Worm (Caenorhabditis elegans) whole organism, late embryonic: Measurements from ENCODE around the gene sre-11.
"Not testable (repeated sequence)": the region's sequence is repeated elsewhere in the genome, so short reads cannot be mapped to it uniquely, and the experiment has no call there.

ENCODE experiments used
- F13H6.1 ChIP-seq: sonication (generic microtip); optimal IDR thresholded peaks from 2 replicates; lab custom pipeline; 2016; ENCODE audit warnings: missing genetic modification characterization, missing compliant biosample characterization
- Y22D7AL.16 ChIP-seq: sonication (generic microtip); optimal IDR thresholded peaks from 2 replicates; lab custom pipeline; 2016; ENCODE audit warnings: missing genetic modification characterization, missing compliant biosample characterization
- ama-1 ChIP-seq: fragments of 150-350 bp; optimal IDR thresholded peaks from 2 replicates; lab custom pipeline; 2014
- ceh-19 ChIP-seq: fragments of 200-800 bp; sonication (Bioruptor generic); optimal IDR thresholded peaks from 2 replicates; lab custom pipeline; 2018; ENCODE audit warnings: mild to moderate bottlenecking, missing genetic modification characterization, missing compliant biosample characterization
- ceh-24 ChIP-seq: sonication (generic microtip); optimal IDR thresholded peaks from 2 replicates; lab custom pipeline; 2016; ENCODE audit warnings: mild to moderate bottlenecking, missing genetic modification characterization, missing compliant biosample characterization
- ceh-30 ChIP-seq: fragments of 150-350 bp; optimal IDR thresholded peaks from 2 replicates; lab custom pipeline; 2014; ENCODE audit warnings: missing biosample characterization, missing genetic modification characterization
- ceh-48 ChIP-seq: sonication (generic microtip); optimal IDR thresholded peaks from 2 replicates; lab custom pipeline; 2016; ENCODE audit warnings: missing genetic modification characterization, inconsistent platforms, missing compliant biosample characterization
- ceh-6 ChIP-seq: fragments of 200-800 bp; sonication (Bioruptor generic); optimal IDR thresholded peaks from 2 replicates; lab custom pipeline; 2018; ENCODE audit warnings: mild to moderate bottlenecking, missing genetic modification characterization, missing compliant biosample characterization
- che-1 ChIP-seq: sonication (generic microtip); optimal IDR thresholded peaks from 2 replicates; lab custom pipeline; 2016; ENCODE audit warnings: mild to moderate bottlenecking, missing genetic modification characterization, missing compliant biosample characterization
- elt-2 ChIP-seq: sonication (generic microtip); optimal IDR thresholded peaks from 2 replicates; lab custom pipeline; 2016; ENCODE audit warnings: missing genetic modification reagents, missing genetic modification characterization, missing compliant biosample characterization
- elt-4 ChIP-seq: sonication (generic microtip); optimal IDR thresholded peaks from 2 replicates; lab custom pipeline; 2016; ENCODE audit warnings: missing genetic modification characterization, missing compliant biosample characterization
- ets-4 ChIP-seq: sonication (generic microtip); optimal IDR thresholded peaks from 2 replicates; lab custom pipeline; 2016; ENCODE audit warnings: missing genetic modification characterization, missing compliant biosample characterization
- eyg-1 ChIP-seq: sonication (generic microtip); optimal IDR thresholded peaks from 2 replicates; lab custom pipeline; 2016; ENCODE audit warnings: missing genotype, missing genetic modification characterization, missing compliant biosample characterization
- fkh-10 ChIP-seq: fragments of 150-350 bp; optimal IDR thresholded peaks from 2 replicates; lab custom pipeline; 2014; ENCODE audit warnings: missing biosample characterization, missing genetic modification reagents, missing genetic modification characterization
- fkh-6 ChIP-seq: sonication (generic microtip); optimal IDR thresholded peaks from 2 replicates; lab custom pipeline; 2016; ENCODE audit warnings: missing genetic modification characterization, missing compliant biosample characterization
- gmeb-2 ChIP-seq: sonication (generic microtip); optimal IDR thresholded peaks from 2 replicates; lab custom pipeline; 2016; ENCODE audit warnings: missing genetic modification characterization, inconsistent platforms, missing compliant biosample characterization
- hlh-13 ChIP-seq: fragments of 200-800 bp; sonication (Bioruptor generic); optimal IDR thresholded peaks from 2 replicates; lab custom pipeline; 2018; ENCODE audit warnings: mild to moderate bottlenecking, missing genetic modification characterization, missing compliant biosample characterization
- hlh-15 ChIP-seq: sonication (generic microtip); optimal IDR thresholded peaks from 2 replicates; lab custom pipeline; 2016; ENCODE audit warnings: missing genetic modification characterization, missing compliant biosample characterization
- hlh-30 ChIP-seq: sonication (generic microtip); optimal IDR thresholded peaks from 2 replicates; lab custom pipeline; 2017; ENCODE audit warnings: antibody characterized with exemption, missing genetic modification characterization, missing compliant biosample characterization; ENCODE audit not compliant: insufficient read depth
- hlh-6 ChIP-seq: sonication (generic microtip); optimal IDR thresholded peaks from 2 replicates; lab custom pipeline; 2016; ENCODE audit warnings: missing genotype, missing genetic modification characterization, missing compliant biosample characterization
- madf-2 ChIP-seq: sonication (generic microtip); optimal IDR thresholded peaks from 2 replicates; lab custom pipeline; 2017; ENCODE audit warnings: missing genetic modification characterization, missing compliant biosample characterization
- mec-3 ChIP-seq: sonication (generic microtip); optimal IDR thresholded peaks from 2 replicates; lab custom pipeline; 2016; ENCODE audit warnings: borderline replicate concordance, missing genetic modification characterization, missing compliant biosample characterization
- nhr-11 ChIP-seq: fragments of 150-350 bp; optimal IDR thresholded peaks from 2 replicates; lab custom pipeline; 2014; ENCODE audit warnings: missing biosample characterization, missing genetic modification characterization
- pha-2 ChIP-seq: sonication (generic microtip); optimal IDR thresholded peaks from 2 replicates; lab custom pipeline; 2017; ENCODE audit warnings: mild to moderate bottlenecking, missing genetic modification characterization, missing compliant biosample characterization
- pha-4 ChIP-seq: fragments of 150-350 bp; optimal IDR thresholded peaks from 2 replicates; lab custom pipeline; 2018; ENCODE audit warnings: missing biosample characterization, missing genetic modification reagents, missing genetic modification characterization
- ref-2 ChIP-seq: sonication (generic microtip); optimal IDR thresholded peaks from 2 replicates; lab custom pipeline; 2016; ENCODE audit warnings: missing genetic modification characterization, missing compliant biosample characterization
- rnt-1 ChIP-seq: sonication (generic microtip); optimal IDR thresholded peaks from 2 replicates; lab custom pipeline; 2016; ENCODE audit warnings: missing genetic modification characterization, missing compliant biosample characterization
- sdc-2 ChIP-seq: sonication (generic microtip); optimal IDR thresholded peaks from 2 replicates; lab custom pipeline; 2016; ENCODE audit warnings: missing genotype, missing genetic modification characterization, missing compliant biosample characterization
- sox-2 ChIP-seq: fragments of 200-800 bp; sonication (Bioruptor generic); IDR thresholded peaks from 2 replicates; pipeline ENCODE4 v1.3.6; 2022; ENCODE audit warnings: missing genetic modification reagents, missing genetic modification characterization, missing compliant biosample characterization
- tbx-2 ChIP-seq: sonication (generic microtip); optimal IDR thresholded peaks from 2 replicates; lab custom pipeline; 2016; ENCODE audit warnings: missing genetic modification characterization, missing compliant biosample characterization
- tbx-7 ChIP-seq: sonication (generic microtip); optimal IDR thresholded peaks from 2 replicates; lab custom pipeline; 2016; ENCODE audit warnings: missing genotype, missing genetic modification characterization, missing compliant biosample characterization
- unc-3 ChIP-seq, 2 experiments: fragments of 200-800 bp in 1 of 2; sonication (Bioruptor generic) in 1 of 2; sonication (generic microtip) in 1 of 2; conservative IDR thresholded peaks in 1 of 2; optimal IDR thresholded peaks in 1 of 2; 2 replicates each; pipeline versions ENCODE4 v1.3.6 to Lab custom; 2016 to 2022; ENCODE audit warnings: missing compliant biosample characterization in 2 of 2, missing genetic modification characterization in 2 of 2, missing genetic modification reagents in 1 of 2
- zip-5 ChIP-seq: sonication (generic microtip); optimal IDR thresholded peaks from 2 replicates; lab custom pipeline; 2016; ENCODE audit warnings: missing genetic modification characterization, missing compliant biosample characterization

Gene sre-11

DNA sequence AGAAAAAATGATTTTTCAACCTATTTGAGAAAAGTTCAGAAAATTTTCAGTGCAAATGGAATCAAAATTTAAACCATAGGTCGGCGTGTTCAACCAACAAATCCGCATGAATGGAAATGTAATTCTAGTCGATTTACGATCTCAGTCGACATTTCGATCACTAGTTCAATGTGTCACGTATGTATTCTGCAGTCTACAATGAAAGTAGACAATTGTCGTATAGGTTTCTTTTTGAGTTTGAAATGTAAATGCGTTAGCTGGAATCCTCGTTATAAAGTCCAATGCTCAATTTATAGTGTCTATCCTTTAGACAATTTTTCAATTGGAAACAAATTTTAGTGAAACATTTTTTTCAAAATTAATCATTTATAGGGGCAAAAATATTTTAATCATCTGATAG lies 32.3 kb upstream of the sre-11 start, which contains the start of gene ZK105.12:
TSS of gene ZK105.12 (minus strand) at position 101 of the 400 bp plus-strand sequence.
- TF ChIP-seq elt-4 (no peak), nhr-11 (tag; lab: Kevin White, UChicago) (no peak), tbx-2 (no peak), hlh-6 (no peak)

DNA sequence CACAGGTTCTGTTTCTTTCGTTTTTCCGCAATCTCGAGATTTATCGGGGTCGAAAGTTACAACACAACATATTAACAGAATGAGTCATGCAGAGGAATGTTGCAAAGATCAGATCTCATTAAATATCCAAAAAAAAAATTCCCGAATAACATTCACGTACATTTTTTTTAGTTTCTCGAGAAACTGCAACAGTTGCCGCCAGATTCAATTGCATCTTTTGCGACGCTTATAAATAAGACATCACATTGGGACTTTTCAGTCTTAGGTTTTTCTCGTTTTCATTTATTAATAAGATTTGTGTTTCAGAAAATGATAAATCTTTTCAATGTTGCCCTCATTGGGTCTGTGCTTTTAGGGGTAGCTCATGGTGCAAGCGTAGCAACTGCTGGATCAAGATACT lies 29.9 kb upstream of the sre-11 start, which contains the start of gene ZK105.1:
TSS of gene ZK105.1 (plus strand) at position 301 of the 400 bp plus-strand sequence.
- no peak for TF ChIP-seq che-1 (tag; lab: Kevin White, UChicago)
- no peak for TF ChIP-seq sdc-2 (tag; lab: Kevin White, UChicago)
- TF ChIP-seq unc-3 (GFP tag; conservative IDR thresholded peaks at IDR 0.05; lab: Robert Waterston, UW) = no peak
- no peak for TF ChIP-seq unc-3 (tag; optimal IDR thresholded peaks at IDR 0.05; lab: Kevin White, UChicago)
- no peak for TF ChIP-seq gmeb-2 (tag; lab: Kevin White, UChicago)
- no peak for TF ChIP-seq sox-2 (GFP tag; lab: Robert Waterston, UW)
- TF ChIP-seq, all 69 proteins: peak for 0

ce11 chrV:7713072-7713471 lies 29.3 kb upstream of the sre-11 start, which contains the start of gene ZK105.13:
Gene ZK105.13, minus strand, starts transcription at chrV:7713172.
- TF ChIP-seq F13H6.1 (tag; lab: Kevin White, UChicago) (no peak), ama-1 (lab: Kevin White, UChicago) (no peak), ceh-19 (GFP tag; lab: Kevin White, UChicago) (no peak)

- TF ChIP-seq ets-4 (tag; lab: Kevin White, UChicago) = no peak
- TF ChIP-seq, all 69 proteins: peak for 0
These were observed 24.8 kb upstream of the sre-11 start, which contains the start of gene ZK105.11 for ce11 chrV:7708525-7708924. Gene ZK105.11, minus strand, starts transcription at chrV:7708625.

DNA sequence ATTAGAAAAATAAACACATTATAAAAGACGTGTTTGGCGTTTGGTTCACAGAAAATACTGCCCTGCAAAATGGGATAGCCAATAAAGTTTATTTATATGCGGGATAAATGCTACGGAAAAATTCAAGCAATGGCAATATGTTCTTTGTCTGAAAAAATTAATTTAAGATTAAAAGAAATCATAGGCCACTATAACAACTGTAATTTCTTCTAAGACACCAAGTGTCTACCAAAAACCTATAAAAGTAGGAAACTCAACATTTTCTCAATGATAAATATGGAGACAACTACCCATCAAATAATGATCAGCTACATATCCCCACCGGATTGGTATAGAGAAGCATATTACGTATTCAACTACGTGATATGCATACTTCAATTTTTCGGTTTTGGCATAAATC lies 21.6 kb upstream of the sre-11 start, which contains the start of gene srw-3:
TSS of gene srw-3 (plus strand) at position 301 of the 400 bp plus-strand sequence.
- no peak for TF ChIP-seq hlh-13 (GFP tag; lab: Kevin White, UChicago)
- TF ChIP-seq fkh-6 (tag; lab: Kevin White, UChicago) = no peak
- no peak for TF ChIP-seq rnt-1
- TF ChIP-seq pha-2 (tag; lab: Kevin White, UChicago) = no peak
- no peak for TF ChIP-seq pha-4 (tag; lab: Kevin White, UChicago)
- no peak for TF ChIP-seq ceh-30 (tag; lab: Kevin White, UChicago)
- TF ChIP-seq elt-2 (tag; lab: Kevin White, UChicago) = no peak
- no peak for TF ChIP-seq ceh-24 (tag; lab: Kevin White, UChicago)
- no peak for TF ChIP-seq zip-5 (tag; lab: Kevin White, UChicago)
- no peak for TF ChIP-seq tbx-7 (tag; lab: Kevin White, UChicago)
- TF ChIP-seq fkh-10 (GFP tag; lab: Kevin White, UChicago) = no peak
- no peak for TF ChIP-seq eyg-1 (tag; lab: Kevin White, UChicago)
- no peak for TF ChIP-seq ref-2
- no peak for TF ChIP-seq madf-2 (tag; lab: Kevin White, UChicago)
- no peak for TF ChIP-seq ceh-6 (GFP tag; lab: Kevin White, UChicago)
- TF ChIP-seq hlh-15 (tag; lab: Kevin White, UChicago) = no peak
- no peak for TF ChIP-seq mec-3 (tag; lab: Kevin White, UChicago)

- TF ChIP-seq ceh-48; hlh-30; Y22D7AL.16 (tag; lab: Kevin White, UChicago): not testable (repeated sequence)
These were observed 19.8 kb upstream of the sre-11 start, which contains the start of gene srsx-40 for ce11 chrV:7703536-7703935. Gene srsx-40, minus strand, starts transcription at chrV:7703636.
